Worm (Caenorhabditis elegans): Measurements from ENCODE around the gene vamp-8.

Gene vamp-8

DNA sequence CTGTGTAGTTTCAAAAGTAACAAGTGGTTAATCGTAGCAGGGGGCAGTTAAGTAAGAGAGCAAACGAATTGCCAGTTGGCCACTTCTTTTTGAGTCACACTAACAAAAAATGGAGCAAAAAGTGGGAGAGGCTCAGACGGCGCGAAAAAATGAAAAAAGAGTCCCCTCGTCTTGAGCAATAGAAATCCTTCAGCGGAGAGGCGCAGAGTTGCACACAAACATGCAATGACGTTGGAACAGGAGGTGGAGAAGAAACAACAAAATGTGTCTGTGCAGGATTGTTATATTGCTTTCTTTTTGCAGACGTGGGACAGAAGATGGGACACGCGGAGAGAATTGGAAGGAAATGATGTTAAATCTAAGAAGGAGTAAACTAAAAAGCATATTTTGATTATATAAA lies 12.7 kb upstream of the vamp-8 start:
- TF ChIP-seq ztf-4 (tag; optimal IDR thresholded peaks at IDR 0.05), result no peak
- TF ChIP-seq sma-3 (GFP tag; optimal IDR thresholded peaks at IDR 0.05), result no peak
- peak; percentile 11 for TF ChIP-seq sma-9 (GFP tag; optimal IDR thresholded peaks at IDR 0.05)
- TF ChIP-seq sma-9 (tag; optimal IDR thresholded peaks at IDR 0.05), result no peak
- TF ChIP-seq elt-3 (tag; optimal IDR thresholded peaks at IDR 0.05), result no peak
- no peak for TF ChIP-seq nhr-12 (tag; optimal IDR thresholded peaks at IDR 0.05)
- peak; percentile 65 for TF ChIP-seq F13H6.1 (tag; optimal IDR thresholded peaks at IDR 0.05)
- no peak for TF ChIP-seq nhr-25 (tag; optimal IDR thresholded peaks at IDR 0.05)
- peak; percentile 97 for TF ChIP-seq nhr-129 (tag; optimal IDR thresholded peaks at IDR 0.05)
- peak; percentile 6 to 73 for TF ChIP-seq lsy-2 (tag; optimal IDR thresholded peaks at IDR 0.05)
- TF ChIP-seq ztf-11 (tag; optimal IDR thresholded peaks at IDR 0.05), result no peak
- TF ChIP-seq nhr-77 (tag; optimal IDR thresholded peaks at IDR 0.05), result no peak
- peak; percentile 13 for TF ChIP-seq lin-11 (tag; optimal IDR thresholded peaks at IDR 0.05)
- TF ChIP-seq snpc-4 (tag; optimal IDR thresholded peaks at IDR 0.05), result no peak
- no peak for TF ChIP-seq alr-1 (tag; optimal IDR thresholded peaks at IDR 0.05)
- no peak for TF ChIP-seq ceh-82 (tag; optimal IDR thresholded peaks at IDR 0.05)
- TF ChIP-seq unc-39 (tag; optimal IDR thresholded peaks at IDR 0.05), result no peak
- TF ChIP-seq nhr-11 (tag; optimal IDR thresholded peaks at IDR 0.05), result no peak
- TF ChIP-seq skn-1 (tag; optimal IDR thresholded peaks at IDR 0.05), result no peak
- TF ChIP-seq crh-2 (tag; optimal IDR thresholded peaks at IDR 0.05), result peak; percentile 38
- no peak for TF ChIP-seq nhr-10 (tag; optimal IDR thresholded peaks at IDR 0.05)
- TF ChIP-seq dmd-4 (tag; optimal IDR thresholded peaks at IDR 0.05), result no peak
- TF ChIP-seq nhr-237 (tag; optimal IDR thresholded peaks at IDR 0.05), result no peak
- no peak for TF ChIP-seq lin-13 (GFP tag; optimal IDR thresholded peaks at IDR 0.05)
- peak; percentile 41 for TF ChIP-seq zag-1 (tag; optimal IDR thresholded peaks at IDR 0.05)
- TF ChIP-seq mab-5 (tag; optimal IDR thresholded peaks at IDR 0.05), result no peak
- no peak for TF ChIP-seq R02D3.7 (tag; optimal IDR thresholded peaks at IDR 0.05)
- no peak for TF ChIP-seq nhr-21 (tag; optimal IDR thresholded peaks at IDR 0.05)
- no peak for TF ChIP-seq lin-39 (tag; optimal IDR thresholded peaks at IDR 0.05)
- TF ChIP-seq peb-1 (tag; optimal IDR thresholded peaks at IDR 0.05), result no peak
- no peak for TF ChIP-seq nhr-23 (tag; optimal IDR thresholded peaks at IDR 0.05)
- TF ChIP-seq Y55F3AM.14 (GFP tag; optimal IDR thresholded peaks at IDR 0.05), result peak; percentile 47
- TF ChIP-seq C34F6.9 (tag; optimal IDR thresholded peaks at IDR 0.05), result peak; percentile 71
- TF ChIP-seq unc-55 (GFP tag; optimal IDR thresholded peaks at IDR 0.05), result peak; percentile 78
- TF ChIP-seq ZK546.5 (tag; optimal IDR thresholded peaks at IDR 0.05), result no peak
- no peak for TF ChIP-seq mdl-1 (tag; optimal IDR thresholded peaks at IDR 0.05)
- no peak for TF ChIP-seq nhr-6 (tag; optimal IDR thresholded peaks at IDR 0.05)
- TF ChIP-seq aly-2 (tag; optimal IDR thresholded peaks at IDR 0.05), result no peak
- TF ChIP-seq sem-4 (tag; optimal IDR thresholded peaks at IDR 0.05), result no peak
- TF ChIP-seq unc-62 (GFP tag; optimal IDR thresholded peaks at IDR 0.05), result no peak
- no peak for TF ChIP-seq gmeb-1 (tag; optimal IDR thresholded peaks at IDR 0.05)
- no peak for TF ChIP-seq mbf-1 (tag; optimal IDR thresholded peaks at IDR 0.05)

DNA sequence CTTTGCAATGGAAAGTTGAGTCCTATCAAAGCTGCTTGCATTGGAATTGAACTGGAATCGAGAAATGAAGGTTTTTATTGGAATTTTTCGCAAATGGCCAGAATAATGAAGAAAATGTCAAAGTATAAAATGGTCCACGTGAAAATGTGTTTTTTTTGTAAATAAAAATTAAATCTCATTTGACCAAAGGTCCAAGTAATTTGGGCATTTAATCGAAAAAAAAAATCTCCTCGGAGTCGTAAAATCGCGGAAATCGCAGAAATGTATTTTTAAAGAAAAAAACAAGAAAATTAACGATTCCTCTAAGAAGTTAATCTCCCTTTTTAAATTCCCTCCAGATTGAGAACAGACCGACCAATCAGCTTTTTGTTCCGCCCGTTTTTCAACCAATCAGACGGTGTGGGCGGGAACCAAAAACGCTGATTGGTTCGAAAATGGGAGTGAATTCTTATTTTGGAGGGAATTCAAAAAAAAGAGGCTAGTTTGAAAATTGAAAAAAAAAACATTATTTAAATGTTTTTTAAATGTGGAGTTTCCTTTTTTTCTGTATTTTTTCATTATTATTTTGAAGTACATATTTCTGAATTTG lies 11.7 kb upstream of the vamp-8 start, which contains the start of gene prdh-1:
Gene prdh-1 (minus strand): TSS at position 51 of the 589 bp plus-strand sequence.
- TF ChIP-seq nhr-6 (tag; optimal IDR thresholded peaks at IDR 0.05), result no peak
- no peak for TF ChIP-seq elt-3 (tag; optimal IDR thresholded peaks at IDR 0.05)
- TF ChIP-seq nhr-129 (tag; optimal IDR thresholded peaks at IDR 0.05), result no peak
- TF ChIP-seq nhr-77 (tag; optimal IDR thresholded peaks at IDR 0.05), result no peak
- no peak for TF ChIP-seq fos-1 (tag; optimal IDR thresholded peaks at IDR 0.05)
- TF ChIP-seq nhr-237 (tag; optimal IDR thresholded peaks at IDR 0.05), result no peak
- no peak for TF ChIP-seq mab-5 (tag; optimal IDR thresholded peaks at IDR 0.05)
- no peak for TF ChIP-seq lin-39 (tag; optimal IDR thresholded peaks at IDR 0.05)
- no peak for TF ChIP-seq ceh-16 (tag; optimal IDR thresholded peaks at IDR 0.05)
- no peak for TF ChIP-seq alr-1 (tag; optimal IDR thresholded peaks at IDR 0.05)
- no peak for TF ChIP-seq crh-2 (tag; optimal IDR thresholded peaks at IDR 0.05)
- TF ChIP-seq ztf-1 (GFP tag; conservative IDR thresholded peaks at IDR 0.05), result no peak
- no peak for TF ChIP-seq zag-1 (tag; optimal IDR thresholded peaks at IDR 0.05)
- TF ChIP-seq skn-1 (tag; optimal IDR thresholded peaks at IDR 0.05), result no peak
- TF ChIP-seq unc-55 (GFP tag; optimal IDR thresholded peaks at IDR 0.05), result no peak
